Fruit fly (Drosophila melanogaster): ENCODE data around the gene CG3610.

The CG3610 gene

dm6 chr3R:14886011-14886534, 41.2 kb downstream of the CG3610 start, which contains the start of the genes Rrp6, CG33331 and CG33332 (continued):
- peak; percentile 33 for TF ChIP-seq pnt (GFP tag; optimal IDR thresholded peaks at IDR 0.05)
- peak; percentile 59 for TF ChIP-seq CG9727 (GFP tag; optimal IDR thresholded peaks at IDR 0.05)
- peak; percentile 79 for TF ChIP-seq YL-1 (GFP tag; optimal IDR thresholded peaks at IDR 0.05)
- peak; percentile 99 for TF ChIP-seq CG14710 (tag; optimal IDR thresholded peaks at IDR 0.05)
- TF ChIP-seq E2f1 (GFP tag; IDR thresholded peaks at IDR 0.05), result peak; percentile 44; the same call in 1 of the 2 replicates
- no peak for TF ChIP-seq ftz-f1 (GFP tag; optimal IDR thresholded peaks at IDR 0.05)
- no peak for TF ChIP-seq Nf-YA (GFP tag; IDR thresholded peaks at IDR 0.05)
- peak; percentile 50 for TF ChIP-seq dmrt11E (tag; optimal IDR thresholded peaks at IDR 0.05)
- peak; percentile 45 for TF ChIP-seq Oli (tag; optimal IDR thresholded peaks at IDR 0.05)
- TF ChIP-seq en (GFP tag; optimal IDR thresholded peaks at IDR 0.05), result no peak
- TF ChIP-seq sug (tag; optimal IDR thresholded peaks at IDR 0.05), result peak; percentile 80
- TF ChIP-seq da (GFP tag; optimal IDR thresholded peaks at IDR 0.05), result no peak
- peak; percentile 78 for TF ChIP-seq Dek (tag; optimal IDR thresholded peaks at IDR 0.05)
- TF ChIP-seq BEAF-32 (GFP tag; optimal IDR thresholded peaks at IDR 0.05), result peak; percentile 57
- peak; percentile 76 for TF ChIP-seq Atf6 (GFP tag; IDR thresholded peaks at IDR 0.05)
- TF ChIP-seq Fer2 (tag; optimal IDR thresholded peaks at IDR 0.05), result peak; percentile 76
- peak; percentile 14 for TF ChIP-seq Sin3A (optimal IDR thresholded peaks at IDR 0.05)
- TF ChIP-seq lola (GFP tag; optimal IDR thresholded peaks at IDR 0.05), result peak in 1 of 3 experiments; percentile 69
- no peak for TF ChIP-seq inv (GFP tag; IDR thresholded peaks at IDR 0.05; ENCODE audit: partially characterized antibody)
- TF ChIP-seq CG11085 (GFP tag; IDR thresholded peaks at IDR 0.05), result peak; percentile 61
- peak; percentile 63 for TF ChIP-seq bbx (GFP tag; IDR thresholded peaks at IDR 0.05; ENCODE audit: partially characterized antibody)
- TF ChIP-seq CG6175 (GFP tag; IDR thresholded peaks at IDR 0.05), result no peak
- no peak; the same call in 1 of the 2 replicates for TF ChIP-seq klu (GFP tag; IDR thresholded peaks at IDR 0.05)
- peak; percentile 26 for TF ChIP-seq org-1 (GFP tag; optimal IDR thresholded peaks at IDR 0.05)
- no peak for TF ChIP-seq ham (GFP tag; IDR thresholded peaks at IDR 0.05)
- peak; percentile 61 for TF ChIP-seq maf-S (GFP tag; optimal IDR thresholded peaks at IDR 0.05)
- peak; percentile 80 for TF ChIP-seq grau (tag; optimal IDR thresholded peaks at IDR 0.05)
- peak; percentile 41 for TF ChIP-seq Adf1 (GFP tag; IDR thresholded peaks at IDR 0.05)
- TF ChIP-seq Asciz (GFP tag; optimal IDR thresholded peaks at IDR 0.05), result no peak
- no peak for TF ChIP-seq Jarid2 (GFP tag; optimal IDR thresholded peaks at IDR 0.05)
- no peak for TF ChIP-seq Neu2 (GFP tag; optimal IDR thresholded peaks at IDR 0.05; ENCODE audit: borderline replicate concordance)
- peak; percentile 67 for TF ChIP-seq Chrac-16 (GFP tag; optimal IDR thresholded peaks at IDR 0.05)
- no peak for TF ChIP-seq pita (GFP tag; optimal IDR thresholded peaks at IDR 0.05)
- TF ChIP-seq CG2129 (GFP tag; IDR thresholded peaks at IDR 0.05; ENCODE audit: partially characterized antibody), result no peak
- TF ChIP-seq CG17186 (GFP tag; optimal IDR thresholded peaks at IDR 0.05), result peak; percentile 54
- TF ChIP-seq B-H2 (GFP tag; optimal IDR thresholded peaks at IDR 0.05), result peak; percentile 88
- TF ChIP-seq ci (GFP tag; IDR thresholded peaks at IDR 0.05), result peak; percentile 66; the same call in 1 of the 3 replicates
- TF ChIP-seq CG34376 (GFP tag; optimal IDR thresholded peaks at IDR 0.05), result peak; percentile 59
- no peak for TF ChIP-seq danr (GFP tag; IDR thresholded peaks at IDR 0.05)
- no peak for TF ChIP-seq CG31365 (tag; optimal IDR thresholded peaks at IDR 0.05)
- TF ChIP-seq usp (GFP tag; optimal IDR thresholded peaks at IDR 0.05), result no peak
- peak; percentile 50 for TF ChIP-seq knrl (GFP tag; IDR thresholded peaks at IDR 0.05; ENCODE audit: partially characterized antibody)
- no peak for TF ChIP-seq CG10959 (GFP tag; IDR thresholded peaks at IDR 0.05)
- TF ChIP-seq CG7928 (GFP tag; optimal IDR thresholded peaks at IDR 0.05), result peak; percentile 83
- TF ChIP-seq toy (GFP tag; IDR thresholded peaks at IDR 0.05), result no peak
- peak; percentile 60 for TF ChIP-seq Antp (GFP tag; optimal IDR thresholded peaks at IDR 0.05)
- TF ChIP-seq CG18262 (tag; optimal IDR thresholded peaks at IDR 0.05), result peak; percentile 73
- no peak for TF ChIP-seq Mrtf (GFP tag; IDR thresholded peaks at IDR 0.05)
- TF ChIP-seq repo (GFP tag; optimal IDR thresholded peaks at IDR 0.05), result peak; percentile 22
- TF ChIP-seq CG17568 (GFP tag; optimal IDR thresholded peaks at IDR 0.05), result no peak
- no peak for TF ChIP-seq dan (GFP tag; IDR thresholded peaks at IDR 0.05)
